Worm (Caenorhabditis elegans) whole organism, midembryonic: ENCODE measurements around the gene mig-38.

Source experiments
- T22C8.4 ChIP-seq: fragments of 200-800 bp; sonication (Bioruptor generic); IDR thresholded peaks from 2 replicates; pipeline ENCODE4 v1.3.6; 2022; ENCODE audit warnings: missing genetic modification characterization, missing compliant biosample characterization
- cog-1 ChIP-seq: sonication (generic microtip); optimal IDR thresholded peaks from 2 replicates; lab custom pipeline; 2016; ENCODE audit warnings: missing genetic modification characterization, missing compliant biosample characterization
- klf-2 ChIP-seq: fragments of 200-800 bp; sonication (Bioruptor generic); conservative IDR thresholded peaks from 2 replicates; pipeline ENCODE4 v1.3.6; 2022; ENCODE audit warnings: missing genetic modification reagents, missing genetic modification characterization, missing compliant biosample characterization
- tab-1 ChIP-seq: fragments of 200-800 bp; sonication (Bioruptor generic); IDR thresholded peaks from 2 replicates; pipeline ENCODE4 v1.3.6; 2022; ENCODE audit warnings: missing genetic modification characterization, missing compliant biosample characterization
- ztf-23 ChIP-seq: fragments of 200-800 bp; sonication (Bioruptor generic); IDR thresholded peaks from 2 replicates; pipeline ENCODE4 v1.3.6; 2022; ENCODE audit warnings: missing genetic modification reagents, missing genetic modification characterization, missing compliant biosample characterization

ce11 chrIV:11592165-11592564, 1.9 kb upstream of the mig-38 start, which contains the start of gene spe-36:
- TF ChIP-seq ztf-23 (GFP tag; lab: Robert Waterston, UW) = no peak
- TF ChIP-seq klf-2 = no peak
- no peak for TF ChIP-seq cog-1 (tag; lab: Kevin White, UChicago)
- no peak for TF ChIP-seq T22C8.4 (GFP tag; lab: Robert Waterston, UW)
- no peak for TF ChIP-seq tab-1 (GFP tag; lab: Robert Waterston, UW)
